Fruit fly (Drosophila melanogaster) whole organism, embryonic: ENCODE measurements around the gene CG14618.

Experiments used
- ATbp ChIP-seq: fragments of 200-800 bp; sonication (Bioruptor generic); optimal IDR thresholded peaks from 2 replicates; lab custom pipeline; 2017; ENCODE audit warnings: missing biosample characterization, mild to moderate bottlenecking, missing genetic modification characterization, missing genetic modification reagents
- Ada2b ChIP-seq: fragments of 200-800 bp; sonication (Bioruptor generic); IDR thresholded peaks from 2 replicates; pipeline ENCODE4 v1.3.6; 2022; ENCODE audit warnings: missing biosample characterization, missing genetic modification characterization
- Asciz ChIP-seq: fragments of 200-800 bp; sonication (Bioruptor generic); optimal IDR thresholded peaks from 2 replicates; lab custom pipeline; 2017; ENCODE audit warnings: missing biosample characterization, mild to moderate bottlenecking, missing genetic modification characterization, missing genetic modification reagents
- Atf6 ChIP-seq: fragments of 200-800 bp; sonication (Bioruptor generic); IDR thresholded peaks from 2 replicates; pipeline ENCODE4 v1.3.6; 2022; ENCODE audit warnings: missing biosample characterization, missing genetic modification characterization
- Blimp-1 ChIP-seq: fragments of 200-800 bp; sonication (Bioruptor generic); optimal IDR thresholded peaks from 3 replicates; lab custom pipeline; 2018; ENCODE audit warnings: missing biosample characterization, missing genetic modification characterization, mild to moderate bottlenecking, moderate library complexity, missing genetic modification reagents
- Bteb2 ChIP-seq: fragments of 200-800 bp; sonication (Bioruptor generic); optimal IDR thresholded peaks from 2 replicates; lab custom pipeline; 2016; ENCODE audit warnings: missing biosample characterization, missing genetic modification characterization
- CG10321 ChIP-seq: fragments of 200-800 bp; sonication (Bioruptor generic); IDR thresholded peaks from 2 replicates; pipeline ENCODE4 v1.3.6; 2022; ENCODE audit warnings: missing biosample characterization, missing genetic modification characterization
- CG10654 ChIP-seq: fragments of 200-800 bp; sonication (Bioruptor generic); optimal IDR thresholded peaks from 2 replicates; lab custom pipeline; 2016; ENCODE audit warnings: missing biosample characterization, missing genetic modification characterization
- CG11696 ChIP-seq: fragments of 200-800 bp; sonication (Bioruptor generic); IDR thresholded peaks from 2 replicates; pipeline ENCODE4 v1.3.6; 2022; ENCODE audit warnings: missing biosample characterization, missing genetic modification characterization
- CG12104 ChIP-seq: fragments of 200-800 bp; sonication (Bioruptor generic); optimal IDR thresholded peaks from 3 replicates; lab custom pipeline; 2016; ENCODE audit warnings: missing biosample characterization, missing genetic modification characterization
- CG12236 ChIP-seq: fragments of 200-800 bp; sonication (Bioruptor generic); optimal IDR thresholded peaks from 2 replicates; lab custom pipeline; 2016; ENCODE audit warnings: missing biosample characterization, missing genetic modification characterization
- CG13775 ChIP-seq: fragments of 200-800 bp; sonication (Bioruptor generic); optimal IDR thresholded peaks from 3 replicates; lab custom pipeline; 2017; ENCODE audit warnings: missing biosample characterization, mild to moderate bottlenecking, missing genetic modification characterization
- CG15073 ChIP-seq: fragments of 200-800 bp; sonication (Bioruptor generic); optimal IDR thresholded peaks from 2 replicates; lab custom pipeline; 2016; ENCODE audit warnings: missing biosample characterization, missing genetic modification characterization
- CG15479 ChIP-seq: fragments of 200-800 bp; sonication (Bioruptor generic); optimal IDR thresholded peaks from 3 replicates; lab custom pipeline; 2019; ENCODE audit warnings: missing biosample characterization, mild to moderate bottlenecking, missing genetic modification characterization, moderate library complexity
- CG17186 ChIP-seq: fragments of 200-800 bp; sonication (Bioruptor generic); optimal IDR thresholded peaks from 3 replicates; lab custom pipeline; 2017; ENCODE audit warnings: missing biosample characterization, missing genetic modification reagents, missing genetic modification characterization
- CG17328 ChIP-seq: fragments of 200-800 bp; sonication (Bioruptor generic); IDR thresholded peaks from 2 replicates; pipeline ENCODE4 v1.3.6; 2022; ENCODE audit warnings: missing biosample characterization, missing genetic modification characterization
- CG18476 ChIP-seq: fragments of 200-800 bp; sonication (Bioruptor generic); optimal IDR thresholded peaks from 2 replicates; lab custom pipeline; 2016; ENCODE audit warnings: missing biosample characterization, mild to moderate bottlenecking, missing genetic modification characterization
- CG30020 ChIP-seq: fragments of 200-800 bp; optimal IDR thresholded peaks from 2 replicates; lab custom pipeline; 2019; ENCODE audit warnings: missing biosample characterization, mild to moderate bottlenecking, missing genetic modification characterization, moderate library complexity
- CG3995 ChIP-seq: fragments of 200-800 bp; sonication (Bioruptor generic); optimal IDR thresholded peaks from 3 replicates; lab custom pipeline; 2016; ENCODE audit warnings: missing biosample characterization, missing genetic modification characterization
- CG4730 ChIP-seq: fragments of 200-800 bp; sonication (Bioruptor generic); IDR thresholded peaks from 2 replicates; pipeline ENCODE4 v1.3.6; 2022; ENCODE audit warnings: missing biosample characterization, missing genetic modification characterization
- CG5180 ChIP-seq: fragments of 200-800 bp; sonication (Bioruptor generic); optimal IDR thresholded peaks from 3 replicates; lab custom pipeline; 2017; ENCODE audit warnings: missing biosample characterization, missing genetic modification characterization, mild to moderate bottlenecking, moderate library complexity, missing genetic modification reagents
- CG6854 ChIP-seq: fragments of 200-800 bp; sonication (Bioruptor generic); optimal IDR thresholded peaks from 3 replicates; lab custom pipeline; 2017; ENCODE audit warnings: missing biosample characterization, mild to moderate bottlenecking, missing genetic modification characterization
- CG9609 ChIP-seq: fragments of 200-800 bp; sonication (Bioruptor generic); optimal IDR thresholded peaks from 3 replicates; lab custom pipeline; 2016; ENCODE audit warnings: missing biosample characterization, missing genetic modification characterization
- CoRest ChIP-seq: fragments of 200-800 bp; sonication (Bioruptor generic); optimal IDR thresholded peaks from 3 replicates; lab custom pipeline; 2018; ENCODE audit warnings: missing biosample characterization, mild to moderate bottlenecking, missing genetic modification characterization, moderate library complexity
- D19B ChIP-seq: fragments of 200-800 bp; sonication (Bioruptor generic); optimal IDR thresholded peaks from 2 replicates; lab custom pipeline; 2017; ENCODE audit warnings: missing biosample characterization, mild to moderate bottlenecking, missing genetic modification characterization
- Doc2 ChIP-seq: fragments of 200-800 bp; sonication (Bioruptor generic); IDR thresholded peaks from 2 replicates; pipeline ENCODE4 v1.3.6; 2022; ENCODE audit warnings: missing biosample characterization, missing genetic modification characterization
- ERR ChIP-seq: fragments of 200-800 bp; sonication (Bioruptor generic); optimal IDR thresholded peaks from 2 replicates; lab custom pipeline; 2016; ENCODE audit warnings: missing biosample characterization, missing genetic modification characterization
- Gsc ChIP-seq: fragments of 200-800 bp; sonication (Bioruptor generic); IDR thresholded peaks from 2 replicates; pipeline ENCODE4 v1.3.6; 2022; ENCODE audit warnings: missing biosample characterization, missing genetic modification characterization
- HLH3B ChIP-seq: fragments of 200-800 bp; sonication (Bioruptor generic); IDR thresholded peaks from 2 replicates; pipeline ENCODE4 v1.3.6; 2022; ENCODE audit warnings: missing biosample characterization, missing genetic modification characterization
- HLH54F ChIP-seq: fragments of 200-800 bp; sonication (Bioruptor generic); optimal IDR thresholded peaks from 3 replicates; lab custom pipeline; 2016; ENCODE audit warnings: missing biosample characterization, missing genetic modification characterization
- HmgD ChIP-seq: fragments of 200-800 bp; sonication (Bioruptor generic); optimal IDR thresholded peaks from 3 replicates; lab custom pipeline; 2016; ENCODE audit warnings: missing biosample characterization, missing genetic modification characterization
- HmgZ ChIP-seq: fragments of 200-800 bp; sonication (Bioruptor generic); optimal IDR thresholded peaks from 2 replicates; lab custom pipeline; 2018; ENCODE audit warnings: missing biosample characterization, mild to moderate bottlenecking, missing genetic modification characterization
- Hr39 ChIP-seq: fragments of >200 bp; optimal IDR thresholded peaks from 2 replicates; lab custom pipeline; 2017
- MESR4 ChIP-seq: fragments of 200-800 bp; sonication (Bioruptor generic); optimal IDR thresholded peaks from 2 replicates; lab custom pipeline; 2018; ENCODE audit warnings: missing biosample characterization, mild to moderate bottlenecking, missing genetic modification characterization, moderate library complexity
- MTF-1 ChIP-seq: fragments of 200-800 bp; sonication (Bioruptor generic); optimal IDR thresholded peaks from 2 replicates; lab custom pipeline; 2018; ENCODE audit warnings: missing biosample characterization, mild to moderate bottlenecking, missing genetic modification characterization, borderline replicate concordance
- NC2β ChIP-seq: fragments of 200-800 bp; sonication (Bioruptor generic); optimal IDR thresholded peaks from 2 replicates; lab custom pipeline; 2016; ENCODE audit warnings: missing biosample characterization, missing genetic modification characterization
- NK7.1 ChIP-seq: fragments of 200-800 bp; sonication (Bioruptor generic); optimal IDR thresholded peaks from 3 replicates; lab custom pipeline; 2016; ENCODE audit warnings: missing biosample characterization, missing genetic modification characterization
- Rfx ChIP-seq: fragments of 200-800 bp; sonication (Bioruptor generic); IDR thresholded peaks from 2 replicates; pipeline ENCODE4 v1.3.6; 2022; ENCODE audit warnings: missing biosample characterization, missing genetic modification characterization
- Rx ChIP-seq: fragments of 200-800 bp; sonication (Bioruptor generic); IDR thresholded peaks from 2 replicates; pipeline ENCODE4 v1.3.6; 2022; ENCODE audit warnings: missing biosample characterization, missing genetic modification characterization
- Sox102F ChIP-seq: fragments of 200-800 bp; sonication (Bioruptor generic); optimal IDR thresholded peaks from 2 replicates; lab custom pipeline; 2018; ENCODE audit warnings: missing biosample characterization, mild to moderate bottlenecking, missing genetic modification characterization, moderate library complexity
- en ChIP-seq: fragments of 200-800 bp; sonication (Bioruptor generic); optimal IDR thresholded peaks from 2 replicates; lab custom pipeline; 2016; ENCODE audit warnings: missing biosample characterization, missing genetic modification characterization
- fu2 ChIP-seq: fragments of 200-800 bp; sonication (Bioruptor generic); optimal IDR thresholded peaks from 2 replicates; lab custom pipeline; 2016; ENCODE audit warnings: missing biosample characterization, missing genetic modification characterization
- gro ChIP-seq: fragments of 200-800 bp; sonication (Bioruptor generic); optimal IDR thresholded peaks from 2 replicates; lab custom pipeline; 2016; ENCODE audit warnings: missing biosample characterization, missing genetic modification characterization
- klu ChIP-seq: fragments of 200-800 bp; sonication (Bioruptor generic); IDR thresholded peaks from 2 replicates; pipeline ENCODE4 v1.3.6; 2022; ENCODE audit warnings: missing biosample characterization, missing genetic modification characterization
- maf-S ChIP-seq: fragments of 200-800 bp; sonication (Bioruptor generic); optimal IDR thresholded peaks from 2 replicates; lab custom pipeline; 2016; ENCODE audit warnings: missing biosample characterization, missing genetic modification characterization
- mld ChIP-seq: fragments of 200-800 bp; sonication (Bioruptor generic); IDR thresholded peaks from 3 replicates; pipeline ENCODE4 v1.3.6; 2022; ENCODE audit warnings: missing biosample characterization, missing genetic modification characterization; ENCODE audit not compliant: partially characterized antibody
- pros ChIP-seq: fragments of 200-800 bp; sonication (Bioruptor generic); optimal IDR thresholded peaks from 3 replicates; lab custom pipeline; 2019; ENCODE audit warnings: missing biosample characterization, mild to moderate bottlenecking, missing genetic modification characterization, moderate library complexity
- sc ChIP-seq, 3 experiments: fragments of >200 bp in 2 of 3; fragments of 200-800 bp in 1 of 3; sonication (Bioruptor generic) in 1 of 3; optimal IDR thresholded peaks; 2 replicates in 2 of 3; 3 replicates in 1 of 3; lab custom pipeline; 2017; ENCODE audit warnings: mild to moderate bottlenecking in 1 of 3, missing biosample characterization in 1 of 3, missing genetic modification characterization in 1 of 3, missing genetic modification reagents in 1 of 3
- sqz ChIP-seq: fragments of 200-800 bp; sonication (Bioruptor generic); optimal IDR thresholded peaks from 3 replicates; lab custom pipeline; 2018; ENCODE audit warnings: missing biosample characterization, mild to moderate bottlenecking, missing genetic modification characterization
- unc-4 ChIP-seq: fragments of 200-800 bp; sonication (Bioruptor generic); IDR thresholded peaks from 2 replicates; pipeline ENCODE4 v1.3.6; 2022; ENCODE audit warnings: missing biosample characterization, missing genetic modification characterization; ENCODE audit not compliant: partially characterized antibody
- vnd ChIP-seq: fragments of 200-800 bp; sonication (Bioruptor generic); IDR thresholded peaks from 3 replicates; pipeline ENCODE4 v1.3.6; 2022; ENCODE audit warnings: missing biosample characterization, missing genetic modification characterization; ENCODE audit not compliant: partially characterized antibody

The CG14618 gene

dm6 chrX:22479207-22479820 lies 5.8 kb downstream of the CG14618 start (continued):
- TF ChIP-seq HLH54F (GFP tag; lab: Kevin White, UChicago) (no peak), CG10654 (no peak), MTF-1 (no peak), CG9609 (no peak), CG3995 (GFP tag; lab: Kevin White, UChicago) (no peak), Atf6 (no peak), CG6854 (GFP tag; lab: Kevin White, UChicago) (no peak), CG12104 (GFP tag; lab: Kevin White, UChicago) (no peak), Bteb2 (GFP tag; lab: Kevin White, UChicago) (no peak), sc (optimal IDR thresholded peaks at IDR 0.05; lab: Kevin White, UChicago) (no peak), sc (GFP tag; optimal IDR thresholded peaks at IDR 0.05; lab: Kevin White, UChicago) (no peak), ATbp (peak; percentile 31), MESR4 (no peak), NC2β (no peak), maf-S (no peak), Hr39 (no peak), vnd (no peak), Sox102F (GFP tag; lab: Kevin White, UChicago) (peak; percentile 56), fu2 (GFP tag; lab: Kevin White, UChicago) (no peak), mld (no peak), gro (no peak), sqz (no peak), D19B (GFP tag; lab: Kevin White, UChicago) (no peak), CG18476 (no peak), CG30020 (no peak), CG13775 (GFP tag; lab: Kevin White, UChicago) (no peak), CoRest (tag; lab: Kevin White, UChicago) (peak; percentile 18), CG4730 (GFP tag; lab: Robert Waterston, UW) (no peak), Blimp-1 (GFP tag; lab: Kevin White, UChicago) (no peak), Gsc (GFP tag; lab: Robert Waterston, UW) (no peak), CG11696 (GFP tag; lab: Robert Waterston, UW) (0 out of 2 replicates have a peak, but pooled peaks have one; percentile 38), klu (GFP tag; lab: Robert Waterston, UW) (no peak), Doc2 (GFP tag; lab: Robert Waterston, UW) (no peak), CG10321 (no peak), Ada2b (GFP tag; lab: Robert Waterston, UW) (no peak), pros (GFP tag; lab: Kevin White, UChicago) (no peak), CG12236 (no peak), en (GFP tag; lab: Kevin White, UChicago) (no peak), ERR (GFP tag; lab: Kevin White, UChicago) (no peak), HLH3B (GFP tag; lab: Robert Waterston, UW) (no peak), unc-4 (GFP tag; lab: Robert Waterston, UW) (no peak), CG17186 (GFP tag; lab: Kevin White, UChicago) (no peak), CG15073 (GFP tag; lab: Kevin White, UChicago) (no peak), HmgZ (tag; lab: Kevin White, UChicago) (no peak), Rfx (GFP tag; lab: Robert Waterston, UW) (no peak), NK7.1 (GFP tag; lab: Kevin White, UChicago) (no peak), CG15479 (GFP tag; lab: Kevin White, UChicago) (no peak), CG17328 (GFP tag; lab: Robert Waterston, UW) (no peak), HmgD (no peak), Rx (GFP tag; lab: Robert Waterston, UW) (no peak), Asciz (GFP tag; lab: Kevin White, UChicago) (peak; percentile 30), CG5180 (GFP tag; lab: Kevin White, UChicago) (no peak)
